Fruit fly (Drosophila melanogaster): ENCODE data around the gene CG15395.

- no peak for TF ChIP-seq psq (optimal IDR thresholded peaks at IDR 0.05)
- TF ChIP-seq h (optimal IDR thresholded peaks at IDR 0.05) = no peak
- TF ChIP-seq ttk (optimal IDR thresholded peaks at IDR 0.05) = no peak
- no peak for TF ChIP-seq Myc (optimal IDR thresholded peaks at IDR 0.05)
Observed at dm6 chr2L:2577361-2577737, 32.4 kb upstream of the CG15395 start, which contains the start of gene Elba2.

Data from Kc167 (cell line).